Fruit fly (Drosophila melanogaster): ENCODE measurements around the gene CG14715.

Gene CG14715

DNA sequence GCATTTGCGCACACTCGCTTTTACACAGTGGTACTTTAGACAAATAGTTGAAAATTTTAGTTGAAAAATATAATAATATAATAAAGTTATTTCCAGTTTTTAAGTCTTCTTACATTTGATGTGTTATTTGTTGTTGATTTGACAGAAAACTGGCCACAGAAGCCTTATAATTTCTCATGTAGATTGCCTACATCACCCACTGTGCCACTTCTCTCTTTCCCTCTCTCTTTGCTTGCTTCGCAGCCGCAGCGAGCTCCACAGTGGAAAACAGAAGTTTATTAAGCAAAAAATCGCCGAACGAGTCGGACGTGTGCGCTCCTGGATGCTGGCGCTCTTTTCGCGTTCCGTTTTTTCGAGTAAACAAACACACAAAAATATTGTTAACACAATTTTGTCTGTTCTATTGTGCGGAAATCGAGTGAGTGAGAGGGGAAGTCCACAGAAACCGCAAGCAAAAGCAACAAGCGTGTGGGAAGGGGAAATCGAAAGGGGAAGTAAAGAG, 18.1 kb upstream of the CG14715 start, which contains the start of gene CG42327 (continued):
- TF ChIP-seq GATAd (GFP tag; optimal IDR thresholded peaks at IDR 0.05) = peak; percentile 70

- TF ChIP-seq Jra (GFP tag; optimal IDR thresholded peaks at IDR 0.05) (peak; percentile 92), CrebA (GFP tag; optimal IDR thresholded peaks at IDR 0.05; ENCODE audit: borderline replicate concordance) (peak; percentile 94), Mio (GFP tag; optimal IDR thresholded peaks at IDR 0.05) (peak; percentile 86), Rel (GFP tag; optimal IDR thresholded peaks at IDR 0.05) (peak; percentile 96), Rel (tag; optimal IDR thresholded peaks at IDR 0.05) (peak; percentile 30), Dif (GFP tag; optimal IDR thresholded peaks at IDR 0.05; ENCODE audit: partially characterized antibody) (peak; percentile 22), rgr (GFP tag; optimal IDR thresholded peaks at IDR 0.05) (peak; percentile 99), fru (GFP tag; optimal IDR thresholded peaks at IDR 0.05) (peak; percentile 98), Hnf4 (GFP tag; optimal IDR thresholded peaks at IDR 0.05) (peak; percentile 98), h (GFP tag; optimal IDR thresholded peaks at IDR 0.05) (peak; percentile 99), N (GFP tag; optimal IDR thresholded peaks at IDR 0.05) (no peak), dl (GFP tag; optimal IDR thresholded peaks at IDR 0.05; ENCODE audit: insufficient read depth in 1 of 2, partially characterized antibody in 2 of 2) (no peak), psq (GFP tag; optimal IDR thresholded peaks at IDR 0.05) (peak; percentile 94), foxo (GFP tag; optimal IDR thresholded peaks at IDR 0.05) (peak; percentile 97 to 99), Hr78 (GFP tag; optimal IDR thresholded peaks at IDR 0.05) (no peak), br (GFP tag; optimal IDR thresholded peaks at IDR 0.05) (peak; percentile 99), pan (optimal IDR thresholded peaks at IDR 0.05) (no peak), CG9705 (GFP tag; optimal IDR thresholded peaks at IDR 0.05) (peak; percentile 69), tai (GFP tag; optimal IDR thresholded peaks at IDR 0.05) (peak; percentile 95), CG32264 (GFP tag; optimal IDR thresholded peaks at IDR 0.05) (peak; percentile 97), sv (GFP tag; optimal IDR thresholded peaks at IDR 0.05) (peak; percentile 93), sage (GFP tag; optimal IDR thresholded peaks at IDR 0.05) (peak; percentile 98), jim (GFP tag; optimal IDR thresholded peaks at IDR 0.05) (peak; percentile 58), brk (GFP tag; optimal IDR thresholded peaks at IDR 0.05) (peak; percentile 97), lola (GFP tag; optimal IDR thresholded peaks at IDR 0.05) (no peak), dmrt93B (GFP tag; optimal IDR thresholded peaks at IDR 0.05) (peak; percentile 95), Vsx2 (GFP tag; optimal IDR thresholded peaks at IDR 0.05; ENCODE audit: partially characterized antibody) (no peak), Abd-B (GFP tag; optimal IDR thresholded peaks at IDR 0.05) (no peak), Myc (optimal IDR thresholded peaks at IDR 0.05) (no peak), dsf (GFP tag; optimal IDR thresholded peaks at IDR 0.05; ENCODE audit: borderline replicate concordance) (peak; percentile 90), Hr83 (GFP tag; optimal IDR thresholded peaks at IDR 0.05; ENCODE audit: poor library complexity, severe bottlenecking) (peak; percentile 94), OdsH (GFP tag; optimal IDR thresholded peaks at IDR 0.05) (peak; percentile 99), HLH106 (tag; optimal IDR thresholded peaks at IDR 0.05) (peak; percentile 97), GATAd (GFP tag; optimal IDR thresholded peaks at IDR 0.05) (peak; percentile 80), woc (GFP tag; optimal IDR thresholded peaks at IDR 0.05) (peak; percentile 94), Sp1 (GFP tag; optimal IDR thresholded peaks at IDR 0.05) (peak; percentile 97), Dfd (GFP tag; optimal IDR thresholded peaks at IDR 0.05) (no peak), ey (GFP tag; optimal IDR thresholded peaks at IDR 0.05) (peak; percentile 99), usp (GFP tag; optimal IDR thresholded peaks at IDR 0.05) (no peak)
Observed at dm6 chr3R:11656614-11657216, 17.3 kb upstream of the CG14715 start.

dm6 chr3R:11657786-11658193, 16.2 kb upstream of the CG14715 start:
- peak; percentile 90 for TF ChIP-seq br (GFP tag; optimal IDR thresholded peaks at IDR 0.05)
- TF ChIP-seq woc (GFP tag; optimal IDR thresholded peaks at IDR 0.05) = peak; percentile 93
- peak; percentile 56 for TF ChIP-seq CG9705 (GFP tag; optimal IDR thresholded peaks at IDR 0.05)
- TF ChIP-seq psq (GFP tag; optimal IDR thresholded peaks at IDR 0.05) = peak; percentile 80
- TF ChIP-seq dsf (GFP tag; optimal IDR thresholded peaks at IDR 0.05; ENCODE audit: borderline replicate concordance) = no peak
- TF ChIP-seq Hr83 (GFP tag; optimal IDR thresholded peaks at IDR 0.05; ENCODE audit: poor library complexity, severe bottlenecking) = peak; percentile 19
- TF ChIP-seq Sp1 (GFP tag; optimal IDR thresholded peaks at IDR 0.05) = peak; percentile 84
- peak; percentile 87 for TF ChIP-seq OdsH (GFP tag; optimal IDR thresholded peaks at IDR 0.05)
- no peak for TF ChIP-seq dl (GFP tag; optimal IDR thresholded peaks at IDR 0.05; ENCODE audit: insufficient read depth in 1 of 2, partially characterized antibody in 2 of 2)
- no peak for TF ChIP-seq N (GFP tag; optimal IDR thresholded peaks at IDR 0.05)
- no peak for TF ChIP-seq lola (GFP tag; optimal IDR thresholded peaks at IDR 0.05)
- TF ChIP-seq dmrt93B (GFP tag; optimal IDR thresholded peaks at IDR 0.05) = peak; percentile 47
- TF ChIP-seq sv (GFP tag; optimal IDR thresholded peaks at IDR 0.05) = no peak
- TF ChIP-seq Jra (GFP tag; optimal IDR thresholded peaks at IDR 0.05) = peak; percentile 70
- peak; percentile 92 for TF ChIP-seq Hnf4 (GFP tag; optimal IDR thresholded peaks at IDR 0.05)
- no peak for TF ChIP-seq CrebA (GFP tag; optimal IDR thresholded peaks at IDR 0.05; ENCODE audit: borderline replicate concordance)
- peak; percentile 78 for TF ChIP-seq sage (GFP tag; optimal IDR thresholded peaks at IDR 0.05)
- TF ChIP-seq usp (GFP tag; optimal IDR thresholded peaks at IDR 0.05) = no peak
- TF ChIP-seq Rel (GFP tag; optimal IDR thresholded peaks at IDR 0.05) = peak; percentile 79
- TF ChIP-seq Rel (tag; optimal IDR thresholded peaks at IDR 0.05) = peak; percentile 69
- TF ChIP-seq foxo (GFP tag; optimal IDR thresholded peaks at IDR 0.05) = peak; percentile 42 to 90
- peak; percentile 72 for TF ChIP-seq tai (GFP tag; optimal IDR thresholded peaks at IDR 0.05)
- no peak for TF ChIP-seq Myc (optimal IDR thresholded peaks at IDR 0.05)
- TF ChIP-seq Abd-B (GFP tag; optimal IDR thresholded peaks at IDR 0.05) = no peak
- TF ChIP-seq CG32264 (GFP tag; optimal IDR thresholded peaks at IDR 0.05) = peak; percentile 70
- peak; percentile 92 for TF ChIP-seq fru (GFP tag; optimal IDR thresholded peaks at IDR 0.05)
- TF ChIP-seq Vsx2 (GFP tag; optimal IDR thresholded peaks at IDR 0.05; ENCODE audit: partially characterized antibody) = no peak
- peak; percentile 92 for TF ChIP-seq ey (GFP tag; optimal IDR thresholded peaks at IDR 0.05)
- TF ChIP-seq Mio (GFP tag; optimal IDR thresholded peaks at IDR 0.05) = no peak
- peak; percentile 88 for TF ChIP-seq rgr (GFP tag; optimal IDR thresholded peaks at IDR 0.05)
- TF ChIP-seq Dif (GFP tag; optimal IDR thresholded peaks at IDR 0.05; ENCODE audit: partially characterized antibody) = no peak
- peak; percentile 91 for TF ChIP-seq h (GFP tag; optimal IDR thresholded peaks at IDR 0.05)
- peak; percentile 83 for TF ChIP-seq HLH106 (tag; optimal IDR thresholded peaks at IDR 0.05)
- no peak for TF ChIP-seq Dfd (GFP tag; optimal IDR thresholded peaks at IDR 0.05)
- peak; percentile 82 for TF ChIP-seq brk (GFP tag; optimal IDR thresholded peaks at IDR 0.05)
- TF ChIP-seq GATAd (GFP tag; optimal IDR thresholded peaks at IDR 0.05) = no peak

Data from whole organism, wandering third instar larva.